Worm (Caenorhabditis elegans): Measurements from ENCODE around the gene nfyc-1.

DNA sequence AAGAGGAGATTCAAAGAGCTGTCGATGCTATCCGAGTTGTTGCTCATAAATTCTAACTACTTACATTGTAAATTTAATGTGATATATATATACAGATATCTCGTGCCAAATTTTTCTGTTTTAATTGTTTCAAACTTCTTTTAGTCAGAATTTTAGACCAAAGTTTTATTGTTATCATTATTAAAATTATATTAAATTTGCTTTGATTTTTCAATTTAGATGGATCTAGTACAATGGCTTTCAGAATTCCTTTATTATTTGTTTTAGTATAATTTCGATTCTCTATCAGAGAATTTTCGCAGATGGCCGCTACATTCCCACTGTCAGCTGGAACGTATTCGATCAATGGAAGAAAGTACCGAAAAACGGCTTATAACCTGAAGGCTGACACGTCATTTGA, 13.7 kb downstream of the nfyc-1 start, which contains the start of gene ascc-1:
- TF ChIP-seq ama-1 (optimal IDR thresholded peaks at IDR 0.05), result no peak
- TF ChIP-seq hmbx-1 (tag; optimal IDR thresholded peaks at IDR 0.05), result no peak
- TF ChIP-seq tbx-11 (GFP tag; IDR thresholded peaks at IDR 0.05), result no peak
- no peak for TF ChIP-seq pes-1 (GFP tag; IDR thresholded peaks at IDR 0.05)
- no peak for TF ChIP-seq ceh-36 (tag; optimal IDR thresholded peaks at IDR 0.05)
- TF ChIP-seq tra-4 (tag; optimal IDR thresholded peaks at IDR 0.05), result no peak
- TF ChIP-seq B0310.2 (tag; optimal IDR thresholded peaks at IDR 0.05), result no peak
- no peak for TF ChIP-seq hmg-4 (GFP tag; optimal IDR thresholded peaks at IDR 0.05)
- no peak for TF ChIP-seq F13C5.2 (tag; optimal IDR thresholded peaks at IDR 0.05)
- no peak for TF ChIP-seq ceh-13 (GFP tag; optimal IDR thresholded peaks at IDR 0.05)
- TF ChIP-seq hnd-1 (tag; optimal IDR thresholded peaks at IDR 0.05), result no peak
